Worm (Caenorhabditis elegans) whole organism, midembryonic: ENCODE data around the gene tmem-132.

Source experiments
- T22C8.4 ChIP-seq: fragments of 200-800 bp; sonication (Bioruptor generic); IDR thresholded peaks from 2 replicates; pipeline ENCODE4 v1.3.6; 2022; ENCODE audit warnings: missing genetic modification characterization, missing compliant biosample characterization
- cog-1 ChIP-seq: sonication (generic microtip); optimal IDR thresholded peaks from 2 replicates; lab custom pipeline; 2016; ENCODE audit warnings: missing genetic modification characterization, missing compliant biosample characterization
- flt-1 ChIP-seq: fragments of 200-800 bp; sonication (Bioruptor generic); IDR thresholded peaks from 2 replicates; pipeline ENCODE4 v1.3.6; 2022; ENCODE audit warnings: missing genetic modification characterization, missing compliant biosample characterization
- klf-2 ChIP-seq: fragments of 200-800 bp; sonication (Bioruptor generic); conservative IDR thresholded peaks from 2 replicates; pipeline ENCODE4 v1.3.6; 2022; ENCODE audit warnings: missing genetic modification reagents, missing genetic modification characterization, missing compliant biosample characterization
- med-1 ChIP-seq: sonication (generic microtip); optimal IDR thresholded peaks from 2 replicates; lab custom pipeline; 2017; ENCODE audit warnings: missing genetic modification characterization, mild to moderate bottlenecking, missing compliant biosample characterization, antibody characterized with exemption, missing genetic modification reagents; ENCODE audit not compliant: insufficient read depth
- ref-1 ChIP-seq: fragments of 200-800 bp; sonication (Bioruptor generic); conservative IDR thresholded peaks from 2 replicates; pipeline ENCODE4 v1.3.6; 2022; ENCODE audit warnings: missing genetic modification reagents, missing genetic modification characterization, missing compliant biosample characterization
- tab-1 ChIP-seq: fragments of 200-800 bp; sonication (Bioruptor generic); IDR thresholded peaks from 2 replicates; pipeline ENCODE4 v1.3.6; 2022; ENCODE audit warnings: missing genetic modification characterization, missing compliant biosample characterization
- ztf-23 ChIP-seq: fragments of 200-800 bp; sonication (Bioruptor generic); IDR thresholded peaks from 2 replicates; pipeline ENCODE4 v1.3.6; 2022; ENCODE audit warnings: missing genetic modification reagents, missing genetic modification characterization, missing compliant biosample characterization
- ztf-29 ChIP-seq: fragments of 200-800 bp; sonication (Bioruptor generic); IDR thresholded peaks from 2 replicates; pipeline ENCODE4 v1.3.6; 2022; ENCODE audit warnings: missing genetic modification reagents, missing genetic modification characterization, missing compliant biosample characterization

The tmem-132 gene

DNA sequence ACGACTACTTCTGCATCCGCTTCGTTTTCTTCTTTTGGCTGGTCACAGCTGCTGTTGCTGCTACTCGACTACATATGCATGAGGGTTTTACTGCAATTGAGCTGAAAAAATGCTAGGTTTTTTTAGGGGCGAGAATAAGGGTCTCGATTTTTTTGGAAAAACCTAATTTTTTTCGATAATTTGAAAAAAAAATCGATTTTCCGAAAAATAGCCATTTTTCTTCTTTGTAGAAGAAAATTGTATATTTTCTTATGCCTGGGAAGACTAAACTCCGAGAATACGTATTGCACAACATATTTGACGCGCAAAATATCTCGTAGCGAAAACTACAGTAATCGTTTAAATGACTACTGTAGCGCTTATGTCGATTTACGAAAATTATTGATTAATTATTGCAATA, at the start of gene tmem-132:
TSS of gene tmem-132 (minus strand) at position 101 of the 400 bp plus-strand sequence.
- TF ChIP-seq cog-1 (tag; lab: Kevin White, UChicago) (no peak), tab-1 (GFP tag; lab: Robert Waterston, UW) (no peak), flt-1 (GFP tag; lab: Robert Waterston, UW) (no peak), klf-2 (GFP tag; lab: Robert Waterston, UW) (no peak), ztf-23 (GFP tag; lab: Robert Waterston, UW) (no peak), ztf-29 (GFP tag; lab: Robert Waterston, UW) (no peak), med-1 (GFP tag; lab: Kevin White, UChicago) (no peak), ref-1 (GFP tag; lab: Robert Waterston, UW) (no peak), T22C8.4 (GFP tag; lab: Robert Waterston, UW) (no peak)

DNA sequence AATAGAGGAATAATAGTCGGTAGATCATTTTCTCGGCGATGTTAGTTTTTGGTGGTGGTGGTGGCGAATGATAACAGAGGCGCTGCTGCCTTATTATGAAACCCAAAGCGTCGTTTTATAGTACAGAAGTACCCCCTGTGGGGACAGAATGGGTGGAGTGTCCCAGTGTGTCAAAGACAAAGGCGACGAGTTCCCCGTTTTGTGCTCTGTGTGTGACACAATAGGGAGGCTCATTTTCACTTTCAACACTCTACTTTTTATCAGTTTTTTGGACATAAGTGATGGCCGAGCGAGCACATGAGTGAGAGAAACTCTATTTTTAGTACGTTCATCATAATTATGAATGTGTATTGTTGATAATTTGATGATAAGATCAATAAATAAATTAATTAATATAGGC, 44.3 kb upstream of the tmem-132 start, which contains the start of gene pho-9:
TSS of gene pho-9 (minus strand) at position 91 of the 400 bp plus-strand sequence.
- TF ChIP-seq T22C8.4 (GFP tag; lab: Robert Waterston, UW): no peak
- no peak for TF ChIP-seq cog-1 (tag; lab: Kevin White, UChicago)
- no peak for TF ChIP-seq ztf-23 (GFP tag; lab: Robert Waterston, UW)
- TF ChIP-seq ztf-29 (GFP tag; lab: Robert Waterston, UW): no peak

DNA sequence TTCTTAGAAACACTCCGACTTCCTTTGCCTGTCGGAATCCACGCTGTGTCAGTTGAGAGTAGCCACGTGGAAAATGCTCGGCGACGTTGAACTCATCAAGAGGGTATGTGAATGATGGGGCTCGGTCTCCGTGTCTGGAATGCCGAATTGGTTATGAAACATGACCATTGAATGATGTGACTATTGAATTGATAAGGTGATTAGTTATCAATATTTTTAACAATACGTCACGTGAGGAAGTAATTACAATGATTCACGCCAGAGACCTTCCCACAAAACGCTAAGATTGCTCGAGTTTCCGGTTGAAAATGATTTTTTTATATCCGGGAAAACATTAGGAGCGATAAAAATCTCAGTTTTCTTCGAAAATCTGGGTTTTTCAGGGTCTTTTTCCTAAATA, 42.9 kb upstream of the tmem-132 start:
- no peak for TF ChIP-seq cog-1 (tag; lab: Kevin White, UChicago)
- TF ChIP-seq T22C8.4 (GFP tag; lab: Robert Waterston, UW): no peak
- no peak for TF ChIP-seq flt-1 (GFP tag; lab: Robert Waterston, UW)
- no peak for TF ChIP-seq med-1 (GFP tag; lab: Kevin White, UChicago)
- no peak for TF ChIP-seq tab-1 (GFP tag; lab: Robert Waterston, UW)
- TF ChIP-seq klf-2 (GFP tag; lab: Robert Waterston, UW): no peak
- no peak for TF ChIP-seq ref-1 (GFP tag; lab: Robert Waterston, UW)
- TF ChIP-seq ztf-23 (GFP tag; lab: Robert Waterston, UW): no peak
- TF ChIP-seq ztf-29 (GFP tag; lab: Robert Waterston, UW): no peak

DNA sequence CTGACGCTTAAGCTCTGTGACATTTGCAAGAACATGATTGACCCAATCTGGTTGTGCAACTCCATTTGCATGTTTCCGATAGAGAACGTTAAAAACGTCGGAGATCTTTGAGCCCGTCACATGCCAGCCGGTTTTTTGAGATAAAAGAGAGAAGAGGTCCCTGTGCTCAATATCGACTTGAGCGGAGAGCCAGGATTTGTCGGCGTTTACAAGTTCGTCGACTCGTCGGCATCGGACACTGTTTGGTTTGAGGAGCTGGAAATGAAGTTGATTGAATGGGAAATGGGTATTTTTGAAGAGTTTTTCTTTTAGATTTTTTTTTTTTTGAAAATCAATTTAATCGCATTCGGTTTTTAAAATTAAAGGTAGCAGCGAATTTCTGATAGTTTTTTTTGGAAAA, 41.7 kb upstream of the tmem-132 start:
- no peak for TF ChIP-seq klf-2 (GFP tag; lab: Robert Waterston, UW)
- TF ChIP-seq tab-1 (GFP tag; lab: Robert Waterston, UW): no peak
- TF ChIP-seq cog-1 (tag; lab: Kevin White, UChicago): no peak
- TF ChIP-seq ref-1 (GFP tag; lab: Robert Waterston, UW): no peak
- no peak for TF ChIP-seq flt-1 (GFP tag; lab: Robert Waterston, UW)
- TF ChIP-seq ztf-23 (GFP tag; lab: Robert Waterston, UW): no peak
- no peak for TF ChIP-seq T22C8.4 (GFP tag; lab: Robert Waterston, UW)
- no peak for TF ChIP-seq med-1 (GFP tag; lab: Kevin White, UChicago)
- TF ChIP-seq ztf-29 (GFP tag; lab: Robert Waterston, UW): no peak

DNA sequence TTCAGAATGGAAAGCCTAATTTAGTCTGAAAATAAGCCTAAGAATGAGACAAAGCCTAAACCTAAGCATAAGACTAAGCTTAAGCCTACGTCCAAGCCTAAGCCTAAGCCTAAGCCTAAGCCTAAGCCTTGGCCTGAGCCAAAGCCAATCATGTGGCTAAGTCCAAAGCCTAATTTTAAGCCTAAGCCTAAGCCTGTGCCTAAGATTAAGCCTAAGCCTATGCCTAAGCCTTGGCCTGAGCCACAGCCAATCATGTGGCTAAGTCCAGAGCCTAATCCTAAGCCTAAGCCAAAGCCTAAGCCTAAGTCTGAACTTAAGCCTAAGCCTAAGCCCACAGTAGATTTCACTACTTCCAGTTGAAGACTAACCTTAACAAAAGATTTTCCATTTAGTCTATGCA, 41.1 kb upstream of the tmem-132 start:
- no peak for TF ChIP-seq ref-1 (GFP tag; lab: Robert Waterston, UW)
- TF ChIP-seq klf-2 (GFP tag; lab: Robert Waterston, UW): no peak
- no peak for TF ChIP-seq T22C8.4 (GFP tag; lab: Robert Waterston, UW)
- no peak for TF ChIP-seq cog-1 (tag; lab: Kevin White, UChicago)
- no peak for TF ChIP-seq tab-1 (GFP tag; lab: Robert Waterston, UW)
- TF ChIP-seq med-1 (GFP tag; lab: Kevin White, UChicago): no peak
- no peak for TF ChIP-seq ztf-29 (GFP tag; lab: Robert Waterston, UW)
- TF ChIP-seq flt-1 (GFP tag; lab: Robert Waterston, UW): no peak
- no peak for TF ChIP-seq ztf-23 (GFP tag; lab: Robert Waterston, UW)

DNA sequence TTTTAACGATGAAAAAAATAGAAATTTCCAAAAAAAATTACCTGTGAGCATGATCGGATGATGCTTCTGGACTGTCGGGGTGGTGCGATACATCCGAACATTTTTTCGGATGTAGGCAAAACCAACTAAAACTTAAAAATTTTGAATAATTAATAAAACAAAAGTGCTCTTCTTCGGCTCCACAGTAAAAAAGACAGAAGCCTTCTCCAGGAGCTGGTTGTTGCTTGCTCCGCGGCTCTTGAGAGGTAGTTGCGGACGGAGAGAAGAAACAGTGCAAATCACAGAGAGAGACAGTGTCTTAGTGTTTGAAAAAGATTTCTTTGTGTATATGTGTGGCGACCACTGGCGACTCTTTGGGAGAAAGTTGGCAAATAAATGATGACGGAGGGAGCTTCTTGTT, 39.8 kb upstream of the tmem-132 start, which contains the start of gene gldi-9:
TSS of gene gldi-9 (minus strand) at position 101 of the 400 bp plus-strand sequence.
- TF ChIP-seq tab-1 (GFP tag; lab: Robert Waterston, UW) (no peak), flt-1 (GFP tag; lab: Robert Waterston, UW) (0 out of 2 replicates have a peak, but pooled peaks have one; percentile 35), T22C8.4 (GFP tag; lab: Robert Waterston, UW) (no peak)

DNA sequence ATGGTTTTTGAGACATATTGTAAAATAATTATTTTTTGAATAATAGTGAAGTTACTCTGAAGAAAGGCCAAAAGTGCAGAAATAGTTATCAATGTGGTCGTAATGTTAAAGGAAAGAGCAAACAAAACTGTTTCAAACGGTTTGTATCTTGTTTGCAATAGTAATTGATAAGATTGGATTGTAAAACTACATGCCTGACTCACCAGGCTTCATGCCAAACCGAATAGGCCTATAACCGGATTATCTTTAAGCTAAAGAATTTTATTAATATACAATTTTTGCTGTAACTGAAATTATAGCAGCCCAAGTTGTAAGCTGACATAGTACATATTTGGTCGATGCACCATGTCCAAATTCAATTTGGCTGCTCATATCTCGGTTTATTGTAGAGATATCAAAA, 30.1 kb upstream of the tmem-132 start, which contains the start of gene Y71H2AM.14:
TSS of gene Y71H2AM.14 (minus strand) at position 101 of the 400 bp plus-strand sequence.
- TF ChIP-seq ztf-23 (GFP tag; lab: Robert Waterston, UW) (no peak), cog-1 (tag; lab: Kevin White, UChicago) (no peak), ref-1 (GFP tag; lab: Robert Waterston, UW) (no peak), tab-1 (GFP tag; lab: Robert Waterston, UW) (no peak), klf-2 (GFP tag; lab: Robert Waterston, UW) (no peak), T22C8.4 (GFP tag; lab: Robert Waterston, UW) (no peak), flt-1 (GFP tag; lab: Robert Waterston, UW) (no peak), med-1 (GFP tag; lab: Kevin White, UChicago) (no peak), ztf-29 (GFP tag; lab: Robert Waterston, UW) (no peak)

DNA sequence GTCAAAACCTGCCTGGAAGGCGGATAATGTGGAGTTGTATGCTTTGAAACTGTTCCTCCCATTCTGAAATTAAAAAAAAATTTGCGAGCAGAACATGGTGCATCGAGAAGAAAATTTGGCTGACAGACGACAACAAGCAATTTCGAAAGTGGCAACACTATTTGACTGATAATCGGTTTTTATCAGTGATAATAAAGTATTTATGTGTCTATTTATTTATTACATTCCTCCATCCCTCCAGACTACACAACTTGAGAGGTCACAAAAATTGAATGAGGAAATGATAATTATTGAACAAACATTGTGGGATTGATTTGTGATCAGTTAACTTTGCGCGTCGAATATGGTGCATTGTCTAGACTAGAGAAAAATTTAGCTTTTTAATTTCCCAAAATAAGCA, 23.1 kb upstream of the tmem-132 start, which contains the start of gene cest-25:
TSS of gene cest-25 (minus strand) at position 63 of the 400 bp plus-strand sequence.
- TF ChIP-seq ref-1 (GFP tag; lab: Robert Waterston, UW) (no peak), T22C8.4 (GFP tag; lab: Robert Waterston, UW) (no peak), cog-1 (tag; lab: Kevin White, UChicago) (no peak), ztf-23 (GFP tag; lab: Robert Waterston, UW) (no peak), flt-1 (GFP tag; lab: Robert Waterston, UW) (no peak), tab-1 (GFP tag; lab: Robert Waterston, UW) (no peak), ztf-29 (GFP tag; lab: Robert Waterston, UW) (no peak), med-1 (GFP tag; lab: Kevin White, UChicago) (no peak), klf-2 (GFP tag; lab: Robert Waterston, UW) (no peak)

DNA sequence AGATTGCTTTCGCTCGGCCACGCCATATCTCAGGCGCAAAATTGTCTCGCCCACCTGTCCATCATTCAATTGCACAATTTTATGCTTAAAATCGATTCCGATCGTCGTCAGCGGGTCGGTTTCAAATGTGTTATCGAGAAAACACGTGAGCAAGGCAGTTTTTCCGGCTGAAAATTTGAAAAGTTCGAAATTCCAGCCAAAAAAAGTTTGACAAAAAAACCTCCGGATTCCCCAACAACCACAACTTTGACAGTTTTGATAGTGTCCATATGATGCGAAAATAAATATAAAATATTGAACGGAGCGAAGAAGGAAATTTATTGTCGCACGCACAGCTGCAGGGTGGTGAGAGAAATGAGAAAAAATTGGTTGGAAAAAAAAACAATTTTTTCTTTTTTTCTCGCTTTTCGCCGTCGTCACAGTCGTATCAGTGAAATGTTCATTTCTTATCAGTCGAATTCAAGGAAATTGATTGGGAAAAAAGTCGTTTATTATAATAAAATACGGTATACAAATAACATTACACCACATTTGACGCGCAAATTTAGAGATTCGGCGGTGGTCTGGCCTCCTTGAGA, 17.3 kb upstream of the tmem-132 start, which contains the start of gene Y71H2AM.12:
TSS of gene Y71H2AM.12 (minus strand) at position 486 of the 578 bp plus-strand sequence.
- TF ChIP-seq tab-1 (GFP tag; lab: Robert Waterston, UW): no peak
- no peak for TF ChIP-seq flt-1 (GFP tag; lab: Robert Waterston, UW)
- no peak for TF ChIP-seq cog-1 (tag; lab: Kevin White, UChicago)
- no peak for TF ChIP-seq T22C8.4 (GFP tag; lab: Robert Waterston, UW)
- TF ChIP-seq ztf-29 (GFP tag; lab: Robert Waterston, UW): no peak
- no peak for TF ChIP-seq med-1 (GFP tag; lab: Kevin White, UChicago)
- no peak for TF ChIP-seq ref-1 (GFP tag; lab: Robert Waterston, UW)
- no peak for TF ChIP-seq ztf-23 (GFP tag; lab: Robert Waterston, UW)
- no peak for TF ChIP-seq klf-2 (GFP tag; lab: Robert Waterston, UW)
